Worm (Caenorhabditis elegans): ENCODE data around the gene gpa-5.

gpa-5 gene

ce11 chrX:2079536-2079935 lies 41.3 kb downstream of the gpa-5 start, which contains the start of gene F49H12.4:
TSS of gene F49H12.4 (plus strand) at chrX:2079836.
- TF ChIP-seq F49E8.2 (tag; optimal IDR thresholded peaks at IDR 0.05; ENCODE audit: borderline replicate concordance) (no peak), spr-3 (GFP tag; optimal IDR thresholded peaks at IDR 0.05) (no peak), aha-1 (tag) (peak; percentile 44)

ce11 chrX:2078822-2079221 lies 42.0 kb downstream of the gpa-5 start:
- peak; percentile 89 for TF ChIP-seq aha-1 (tag)
- TF ChIP-seq tag-97 (GFP tag; IDR thresholded peaks at IDR 0.05): no peak

- TF ChIP-seq snpc-4 (tag; optimal IDR thresholded peaks at IDR 0.05) (no peak), unc-62 (GFP tag; optimal IDR thresholded peaks at IDR 0.05 in 1 of 2) (peak in 1 of 2 experiments; percentile 36), unc-62 (tag; optimal IDR thresholded peaks at IDR 0.05) (no peak), hlh-30 (tag; optimal IDR thresholded peaks at IDR 0.05; ENCODE audit: insufficient read depth) (peak; percentile 30), Y75B8A.6 (GFP tag; IDR thresholded peaks at IDR 0.05) (no peak), lim-7 (GFP tag; IDR thresholded peaks at IDR 0.05) (no peak), lin-1 (GFP tag; IDR thresholded peaks at IDR 0.05) (no peak)
Observed at ce11 chrX:2075169-2075568, 45.7 kb downstream of the gpa-5 start.

ce11 chrX:2074055-2074454 lies 46.8 kb downstream of the gpa-5 start, which contains the start of gene txdc-12.2:
TSS of gene txdc-12.2 (plus strand) at chrX:2074450.
- TF ChIP-seq nhr-25 (tag; optimal IDR thresholded peaks at IDR 0.05; ENCODE audit: borderline replicate concordance, insufficient read depth) (peak; percentile 27), pqm-1 (tag; optimal IDR thresholded peaks at IDR 0.05) (no peak), lsy-2 (tag; optimal IDR thresholded peaks at IDR 0.05) (no peak), spr-1 (tag; optimal IDR thresholded peaks at IDR 0.05) (no peak), nhr-237 (tag; optimal IDR thresholded peaks at IDR 0.05) (no peak), daf-8 (GFP tag; IDR thresholded peaks at IDR 0.05) (no peak), cey-2 (tag; optimal IDR thresholded peaks at IDR 0.05; ENCODE audit: borderline replicate concordance, insufficient read depth) (no peak), ama-1 (optimal IDR thresholded peaks at IDR 0.05) (no peak), Y75B8A.6 (GFP tag; IDR thresholded peaks at IDR 0.05) (no peak), hlh-30 (tag; optimal IDR thresholded peaks at IDR 0.05; ENCODE audit: insufficient read depth) (peak; percentile 10), mxl-3 (GFP tag; optimal IDR thresholded peaks at IDR 0.05) (peak; percentile 37), unc-62 (GFP tag; optimal IDR thresholded peaks at IDR 0.05 in 1 of 2) (peak in 1 of 2 experiments; percentile 90), unc-62 (tag; optimal IDR thresholded peaks at IDR 0.05) (no peak), nhr-28 (tag; optimal IDR thresholded peaks at IDR 0.05) (peak; percentile 21), hmg-1.1 (GFP tag; IDR thresholded peaks at IDR 0.05) (no peak), tra-1 (GFP tag; IDR thresholded peaks at IDR 0.05) (no peak), ceh-20 (GFP tag; IDR thresholded peaks at IDR 0.05) (no peak)

- TF ChIP-seq set-16 (GFP tag; IDR thresholded peaks at IDR 0.05) (peak; percentile 59), vab-7 (GFP tag; IDR thresholded peaks at IDR 0.05) (0 out of 2 replicates have a peak, but pooled peaks have one; percentile 9), ceh-32 (tag; optimal IDR thresholded peaks at IDR 0.05; ENCODE audit: poor library complexity) (no peak), rbr-2 (tag; optimal IDR thresholded peaks at IDR 0.05) (peak; percentile 61), hif-1 (tag; optimal IDR thresholded peaks at IDR 0.05) (peak in 1 of 2 experiments; percentile 36), mep-1 (tag; optimal IDR thresholded peaks at IDR 0.05) (peak; percentile 85), php-3 (GFP tag; IDR thresholded peaks at IDR 0.05) (peak; percentile 55; the same call in 1 of the 2 replicates), Y105C5A.15 (GFP tag; IDR thresholded peaks at IDR 0.05) (no peak), aha-1 (tag) (peak; percentile 98), F10B5.3 (tag; optimal IDR thresholded peaks at IDR 0.05) (no peak), dve-1 (tag; optimal IDR thresholded peaks at IDR 0.05; ENCODE audit: insufficient read depth) (peak; percentile 25), pha-4 (GFP tag; IDR thresholded peaks at IDR 0.05) (no peak), pha-4 (tag; optimal IDR thresholded peaks at IDR 0.05) (peak; percentile 25), lin-39 (tag; optimal IDR thresholded peaks at IDR 0.05) (no peak), fkh-10 (GFP tag; optimal IDR thresholded peaks at IDR 0.05) (peak; percentile 17), nhr-28 (tag; optimal IDR thresholded peaks at IDR 0.05) (peak; percentile 42), lin-13 (GFP tag; optimal IDR thresholded peaks at IDR 0.05) (peak; percentile 34), daf-16 (GFP tag; optimal IDR thresholded peaks at IDR 0.05) (peak in 1 of 2 experiments; percentile 32), daf-16 (tag; optimal IDR thresholded peaks at IDR 0.05) (peak; percentile 95), hmg-1.1 (GFP tag; IDR thresholded peaks at IDR 0.05) (peak; percentile 76), nhr-41 (GFP tag; IDR thresholded peaks at IDR 0.05) (no peak), mdl-1 (tag; optimal IDR thresholded peaks at IDR 0.05) (peak; percentile 65 to 79)
Observed at ce11 chrX:2071392-2072001, 49.4 kb downstream of the gpa-5 start.
